Fruit fly (Drosophila melanogaster) Kc167 (cell line): ENCODE measurements around the gene CG7394.

Source experiments
- Myc ChIP-seq: fragments of >200 bp; optimal IDR thresholded peaks from 2 replicates; lab custom pipeline; 2017; ENCODE audit warnings: missing external identifiers
- Sin3A ChIP-seq: fragments of >200 bp; optimal IDR thresholded peaks from 2 replicates; lab custom pipeline; 2018; ENCODE audit warnings: missing external identifiers
- h ChIP-seq: fragments of >200 bp; optimal IDR thresholded peaks from 3 replicates; lab custom pipeline; 2018; ENCODE audit warnings: missing external identifiers
- insv ChIP-seq: fragments of >200 bp; optimal IDR thresholded peaks from 3 replicates; lab custom pipeline; 2018; ENCODE audit warnings: missing external identifiers
- psq ChIP-seq: fragments of >200 bp; optimal IDR thresholded peaks from 2 replicates; lab custom pipeline; 2017; ENCODE audit warnings: missing external identifiers
- ttk ChIP-seq: sonication (Bioruptor generic); optimal IDR thresholded peaks from 2 replicates; lab custom pipeline; 2017; ENCODE audit warnings: missing external identifiers

CG7394 gene

dm6 chr3L:11601133-11601532 is 39.3 kb downstream of the CG7394 start:
- TF ChIP-seq ttk (lab: Kevin White, UChicago) (no peak), psq (lab: Kevin White, UChicago) (no peak), insv (lab: Kevin White, UChicago) (no peak), h (no peak), Sin3A (lab: Kevin White, UChicago) (no peak), Myc (lab: Kevin White, UChicago) (no peak)

dm6 chr3L:11602040-11602439 is 40.2 kb downstream of the CG7394 start:
- TF ChIP-seq ttk (lab: Kevin White, UChicago) (no peak), Myc (lab: Kevin White, UChicago) (no peak), Sin3A (lab: Kevin White, UChicago) (no peak), psq (lab: Kevin White, UChicago) (no peak), h (no peak)

- TF ChIP-seq h (no peak), ttk (lab: Kevin White, UChicago) (no peak), Sin3A (lab: Kevin White, UChicago) (no peak), insv (lab: Kevin White, UChicago) (no peak), psq (lab: Kevin White, UChicago) (no peak)
These were observed 42.4 kb downstream of the CG7394 start for dm6 chr3L:11604227-11604626.

- TF ChIP-seq Sin3A (lab: Kevin White, UChicago) (no peak), ttk (lab: Kevin White, UChicago) (no peak), h (no peak), psq (lab: Kevin White, UChicago) (no peak), Myc (lab: Kevin White, UChicago) (no peak), insv (lab: Kevin White, UChicago) (no peak)
These were observed 47.5 kb downstream of the CG7394 start, which contains the start of gene Duba for dm6 chr3L:11609153-11609809. Gene Duba, minus strand, starts transcription at chr3L:11609465.

- TF ChIP-seq Myc (lab: Kevin White, UChicago): no peak
- TF ChIP-seq h: no peak
- TF ChIP-seq Sin3A (lab: Kevin White, UChicago): no peak
- TF ChIP-seq psq (lab: Kevin White, UChicago): no peak
These were observed 48.0 kb downstream of the CG7394 start, which contains the start of gene CG42832 for dm6 chr3L:11609835-11610234. Gene CG42832, plus strand, starts transcription at chr3L:11610135.
